Worm (Caenorhabditis elegans) whole organism, L3 larva: ENCODE results near the gene hsp-16.41.

Experiments used
- R02D3.7 ChIP-seq: fragments of 150-350 bp; optimal IDR thresholded peaks from 2 replicates; lab custom pipeline; 2014; ENCODE audit warnings: missing biosample characterization, missing genetic modification characterization
- ama-1 ChIP-seq: fragments of 150-350 bp; optimal IDR thresholded peaks from 2 replicates; lab custom pipeline; 2018
- ceh-16 ChIP-seq: sonication (generic microtip); optimal IDR thresholded peaks from 2 replicates; lab custom pipeline; 2017; ENCODE audit warnings: missing biosample characterization, missing genetic modification characterization
- ceh-28 ChIP-seq: fragments of 150-350 bp; optimal IDR thresholded peaks from 2 replicates; lab custom pipeline; 2014; ENCODE audit warnings: missing biosample characterization, missing genetic modification reagents, missing genetic modification characterization
- ceh-82 ChIP-seq: fragments of 150-350 bp; optimal IDR thresholded peaks from 2 replicates; lab custom pipeline; 2014; ENCODE audit warnings: missing biosample characterization, missing genetic modification characterization
- ceh-9 ChIP-seq: sonication (generic microtip); optimal IDR thresholded peaks from 2 replicates; lab custom pipeline; 2018; ENCODE audit warnings: missing biosample characterization, missing genetic modification characterization
- egl-27 ChIP-seq: sonication (generic microtip); optimal IDR thresholded peaks from 4 replicates; lab custom pipeline; 2017; ENCODE audit warnings: missing biosample characterization, missing genetic modification reagents, missing genetic modification characterization
- egl-5 ChIP-seq: fragments of 150-350 bp; optimal IDR thresholded peaks from 2 replicates; lab custom pipeline; 2017; ENCODE audit warnings: missing biosample characterization, missing genetic modification reagents, missing genetic modification characterization, inconsistent platforms
- elt-1 ChIP-seq: fragments of 150-350 bp; optimal IDR thresholded peaks from 2 replicates; lab custom pipeline; 2014; ENCODE audit warnings: missing biosample characterization, missing genetic modification characterization
- elt-2 ChIP-seq: sonication (generic microtip); optimal IDR thresholded peaks from 2 replicates; lab custom pipeline; 2016; ENCODE audit warnings: missing genetic modification reagents, mild to moderate bottlenecking, missing genetic modification characterization, missing compliant biosample characterization
- elt-3 ChIP-seq, 3 experiments: fragments of 150-350 bp in 1 of 3; sonication (generic microtip) in 2 of 3; optimal IDR thresholded peaks; 2 replicates in 2 of 3; 4 replicates in 1 of 3; lab custom pipeline; 2014 to 2017; ENCODE audit warnings: missing biosample characterization in 3 of 3, missing genetic modification characterization in 3 of 3
- eor-1 ChIP-seq, 2 experiments: fragments of 150-350 bp; optimal IDR thresholded peaks; 2 replicates each; lab custom pipeline; 2014 to 2018; ENCODE audit warnings: missing biosample characterization in 2 of 2, missing genetic modification characterization in 2 of 2
- fkh-10 ChIP-seq: sonication (generic microtip); optimal IDR thresholded peaks from 2 replicates; lab custom pipeline; 2017; ENCODE audit warnings: missing biosample characterization, missing genetic modification reagents, missing genetic modification characterization
- fkh-2 ChIP-seq: fragments of 150-350 bp; optimal IDR thresholded peaks from 2 replicates; lab custom pipeline; 2014; ENCODE audit warnings: missing biosample characterization, missing genetic modification reagents, missing genetic modification characterization
- fos-1 ChIP-seq: fragments of 150-350 bp; optimal IDR thresholded peaks from 2 replicates; lab custom pipeline; 2014; ENCODE audit warnings: missing biosample characterization, missing genetic modification characterization
- hmg-11 ChIP-seq: sonication (generic microtip); optimal IDR thresholded peaks from 2 replicates; lab custom pipeline; 2016; ENCODE audit warnings: missing genetic modification characterization, missing compliant biosample characterization
- jun-1 ChIP-seq: fragments of 150-350 bp; optimal IDR thresholded peaks from 2 replicates; lab custom pipeline; 2014; ENCODE audit warnings: missing biosample characterization, missing genetic modification reagents, missing genetic modification characterization
- lin-15B ChIP-seq: fragments of 150-350 bp; optimal IDR thresholded peaks from 2 replicates; lab custom pipeline; 2014; ENCODE audit warnings: missing biosample characterization, missing genetic modification characterization
- lin-39 ChIP-seq: fragments of 150-350 bp; optimal IDR thresholded peaks from 2 replicates; lab custom pipeline; 2018; ENCODE audit warnings: missing biosample characterization, missing genetic modification reagents, missing genetic modification characterization
- mdl-1 ChIP-seq: fragments of 150-350 bp; optimal IDR thresholded peaks from 2 replicates; lab custom pipeline; 2014; ENCODE audit warnings: missing biosample characterization, missing genetic modification characterization
- mml-1 ChIP-seq: fragments of 150-350 bp; sonication (generic microtip); optimal IDR thresholded peaks from 3 replicates; lab custom pipeline; 2014; ENCODE audit warnings: missing biosample characterization, missing genetic modification characterization
- nfya-1 ChIP-seq: sonication (generic microtip); optimal IDR thresholded peaks from 2 replicates; lab custom pipeline; 2017; ENCODE audit warnings: missing genetic modification characterization, mild to moderate bottlenecking, missing compliant biosample characterization, antibody characterized with exemption, moderate library complexity; ENCODE audit not compliant: insufficient read depth
- nhr-12 ChIP-seq: fragments of 150-350 bp; optimal IDR thresholded peaks from 2 replicates; lab custom pipeline; 2014; ENCODE audit warnings: missing biosample characterization, missing genetic modification characterization
- nhr-23 ChIP-seq: fragments of 150-350 bp; optimal IDR thresholded peaks from 2 replicates; lab custom pipeline; 2014; ENCODE audit warnings: missing biosample characterization, missing genetic modification reagents, missing genetic modification characterization
- nhr-25 ChIP-seq: sonication (generic microtip); optimal IDR thresholded peaks from 2 replicates; lab custom pipeline; 2017; ENCODE audit warnings: missing biosample characterization, missing genetic modification characterization
- nhr-43 ChIP-seq: sonication (generic microtip); optimal IDR thresholded peaks from 2 replicates; lab custom pipeline; 2016; ENCODE audit warnings: mild to moderate bottlenecking, missing genetic modification characterization, missing compliant biosample characterization; ENCODE audit not compliant: poor library complexity, severe bottlenecking
- nhr-67 ChIP-seq: fragments of 150-350 bp; optimal IDR thresholded peaks from 2 replicates; lab custom pipeline; 2014; ENCODE audit warnings: missing biosample characterization, missing genetic modification characterization
- nhr-77 ChIP-seq: fragments of 150-350 bp; optimal IDR thresholded peaks from 2 replicates; lab custom pipeline; 2014; ENCODE audit warnings: missing biosample characterization, missing genetic modification characterization
- pha-4 ChIP-seq: fragments of 150-350 bp; optimal IDR thresholded peaks from 2 replicates; lab custom pipeline; 2014; ENCODE audit warnings: missing biosample characterization, missing genetic modification reagents, missing genetic modification characterization
- pqm-1 ChIP-seq: fragments of 150-350 bp; optimal IDR thresholded peaks from 2 replicates; lab custom pipeline; 2017; ENCODE audit warnings: missing biosample characterization, missing genetic modification characterization, inconsistent platforms
- sea-2 ChIP-seq: fragments of 150-350 bp; sonication (generic microtip); optimal IDR thresholded peaks from 4 replicates; lab custom pipeline; 2014; ENCODE audit warnings: missing biosample characterization, missing genetic modification reagents, missing genetic modification characterization
- snpc-4 ChIP-seq: fragments of 150-350 bp; optimal IDR thresholded peaks from 2 replicates; lab custom pipeline; 2014; ENCODE audit warnings: missing biosample characterization, missing genetic modification characterization
- tbx-2 ChIP-seq: sonication (generic microtip); optimal IDR thresholded peaks from 2 replicates; lab custom pipeline; 2016; ENCODE audit warnings: mild to moderate bottlenecking, missing genetic modification characterization, missing compliant biosample characterization
- unc-39 ChIP-seq: sonication (generic microtip); optimal IDR thresholded peaks from 4 replicates; lab custom pipeline; 2017; ENCODE audit warnings: missing biosample characterization, missing genetic modification characterization
- unc-62 ChIP-seq: fragments of 150-350 bp; sonication (generic microtip); optimal IDR thresholded peaks from 4 replicates; lab custom pipeline; 2014; ENCODE audit warnings: missing biosample characterization, missing genetic modification reagents, missing genetic modification characterization
- zag-1 ChIP-seq: fragments of 150-350 bp; optimal IDR thresholded peaks from 2 replicates; lab custom pipeline; 2014; ENCODE audit warnings: missing biosample characterization, missing genetic modification characterization
- ztf-11 ChIP-seq: fragments of 150-350 bp; optimal IDR thresholded peaks from 2 replicates; lab custom pipeline; 2014; ENCODE audit warnings: missing biosample characterization, missing genetic modification characterization
- ztf-4 ChIP-seq: fragments of 150-350 bp; optimal IDR thresholded peaks from 2 replicates; lab custom pipeline; 2014; ENCODE audit warnings: missing biosample characterization, missing genetic modification characterization

The hsp-16.41 gene

DNA sequence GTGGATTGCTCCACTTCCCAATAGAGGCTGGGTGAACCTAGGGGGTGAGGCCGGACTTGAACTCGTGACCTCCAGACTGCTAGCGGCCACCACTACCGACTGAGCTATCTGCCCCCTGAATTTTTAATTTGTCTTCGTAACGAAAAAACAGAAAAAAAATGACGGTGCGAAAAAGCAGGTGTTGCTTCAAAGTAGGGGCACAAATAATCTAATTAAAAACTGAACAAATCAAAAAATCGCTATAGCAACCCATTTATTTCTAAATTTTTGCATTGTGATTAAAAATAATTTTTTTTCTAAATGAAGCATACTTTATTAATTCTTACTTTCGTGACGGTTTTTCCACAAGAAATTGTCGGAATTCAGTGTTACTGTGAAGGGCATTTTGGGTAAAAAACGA is 7.1 kb upstream of the hsp-16.41 start, which contains the start of gene F36H9.10:
TSS of gene F36H9.10 (plus strand) at position 301 of the 400 bp plus-strand sequence.
- no peak for TF ChIP-seq mdl-1 (tag; lab: Kevin White, UChicago)
- no peak for TF ChIP-seq lin-39 (tag; lab: Kevin White, UChicago)
- no peak for TF ChIP-seq ceh-9 (tag; lab: Kevin White, UChicago)
- TF ChIP-seq lin-15B (tag; lab: Kevin White, UChicago): no peak

DNA sequence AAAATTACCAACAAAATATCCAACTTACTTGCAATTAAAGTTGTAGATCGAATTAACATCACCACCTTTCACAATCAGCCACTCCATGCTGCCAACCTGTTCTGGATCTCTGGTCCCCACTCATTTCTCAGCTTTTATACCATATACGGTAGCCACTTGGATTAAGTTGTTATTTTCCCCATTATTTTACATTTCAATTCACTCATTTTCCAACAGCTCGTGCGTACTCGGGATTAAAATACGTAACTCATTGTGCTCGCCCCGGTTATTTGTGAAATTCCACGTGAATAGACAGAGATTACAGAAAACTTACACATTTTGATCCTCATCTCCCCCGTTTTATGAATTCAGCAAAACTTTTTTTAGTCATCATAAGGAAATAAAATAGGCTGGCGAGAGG is 1.9 kb upstream of the hsp-16.41 start, which contains the start of gene srt-41:
TSS of gene srt-41 (minus strand) at position 101 of the 400 bp plus-strand sequence.
- no peak for TF ChIP-seq sea-2
- no peak for TF ChIP-seq nhr-12 (tag; lab: Kevin White, UChicago)
- no peak for TF ChIP-seq nfya-1 (tag; lab: Kevin White, UChicago)
- no peak for TF ChIP-seq unc-39 (tag; lab: Kevin White, UChicago)
- no peak for TF ChIP-seq elt-2 (tag; lab: Kevin White, UChicago)
- no peak for TF ChIP-seq jun-1 (tag; lab: Kevin White, UChicago)
- TF ChIP-seq ztf-4: no peak
- TF ChIP-seq zag-1: no peak
- no peak for TF ChIP-seq ama-1 (lab: Kevin White, UChicago)
- no peak for TF ChIP-seq mml-1 (tag; lab: Kevin White, UChicago)
- no peak for TF ChIP-seq fkh-10 (GFP tag; lab: Kevin White, UChicago)
- TF ChIP-seq unc-62 (GFP tag; lab: Kevin White, UChicago): no peak
- no peak for TF ChIP-seq pha-4 (tag; lab: Kevin White, UChicago)
- TF ChIP-seq ceh-82 (tag; lab: Kevin White, UChicago): no peak
- no peak for TF ChIP-seq ceh-28
- TF ChIP-seq ceh-9 (tag; lab: Kevin White, UChicago): no peak
- TF ChIP-seq elt-1 (tag; lab: Kevin White, UChicago): no peak
- TF ChIP-seq nhr-25 (tag; lab: Kevin White, UChicago): no peak
- TF ChIP-seq nhr-23 (tag; lab: Kevin White, UChicago): no peak

DNA sequence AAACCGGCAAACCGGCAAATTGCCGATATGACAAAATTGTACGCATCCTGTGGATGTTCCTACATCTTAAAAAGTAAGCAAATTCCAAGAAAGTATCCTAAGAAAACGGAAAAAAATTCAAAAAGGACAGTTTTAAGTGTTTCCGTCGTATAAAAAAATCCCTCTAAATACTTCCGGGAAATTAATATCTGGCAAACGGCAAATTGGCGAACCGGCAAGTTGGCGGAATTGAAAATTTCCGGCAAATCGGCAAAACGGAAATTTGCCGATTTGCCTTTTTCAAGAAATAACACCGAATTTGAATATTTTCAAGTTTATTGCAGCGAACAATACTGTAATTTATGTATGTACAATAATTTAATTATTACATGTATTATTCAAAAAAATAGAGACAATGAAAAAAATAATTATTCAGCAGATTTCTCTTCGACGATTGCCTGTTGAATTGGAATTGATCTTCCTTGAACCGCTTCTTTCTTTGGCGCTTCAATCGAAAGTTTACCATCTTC is 890 bp upstream of the hsp-16.41 start:
- TF ChIP-seq sea-2 (no peak), egl-27 (tag; lab: Kevin White, UChicago) (no peak), R02D3.7 (tag; lab: Kevin White, UChicago) (no peak), unc-62 (GFP tag; lab: Kevin White, UChicago) (no peak), nhr-25 (tag; lab: Kevin White, UChicago) (no peak), pha-4 (tag; lab: Kevin White, UChicago) (peak; percentile 37), elt-2 (tag; lab: Kevin White, UChicago) (no peak), nfya-1 (tag; lab: Kevin White, UChicago) (peak; percentile 12), eor-1 (tag; optimal IDR thresholded peaks at IDR 0.05; lab: Kevin White, UChicago) (no peak), ama-1 (lab: Kevin White, UChicago) (peak; percentile 92), ceh-16 (tag; lab: Kevin White, UChicago) (no peak), mml-1 (tag; lab: Kevin White, UChicago) (no peak), pqm-1 (no peak), zag-1 (no peak), nhr-12 (tag; lab: Kevin White, UChicago) (no peak), jun-1 (tag; lab: Kevin White, UChicago) (no peak)

DNA sequence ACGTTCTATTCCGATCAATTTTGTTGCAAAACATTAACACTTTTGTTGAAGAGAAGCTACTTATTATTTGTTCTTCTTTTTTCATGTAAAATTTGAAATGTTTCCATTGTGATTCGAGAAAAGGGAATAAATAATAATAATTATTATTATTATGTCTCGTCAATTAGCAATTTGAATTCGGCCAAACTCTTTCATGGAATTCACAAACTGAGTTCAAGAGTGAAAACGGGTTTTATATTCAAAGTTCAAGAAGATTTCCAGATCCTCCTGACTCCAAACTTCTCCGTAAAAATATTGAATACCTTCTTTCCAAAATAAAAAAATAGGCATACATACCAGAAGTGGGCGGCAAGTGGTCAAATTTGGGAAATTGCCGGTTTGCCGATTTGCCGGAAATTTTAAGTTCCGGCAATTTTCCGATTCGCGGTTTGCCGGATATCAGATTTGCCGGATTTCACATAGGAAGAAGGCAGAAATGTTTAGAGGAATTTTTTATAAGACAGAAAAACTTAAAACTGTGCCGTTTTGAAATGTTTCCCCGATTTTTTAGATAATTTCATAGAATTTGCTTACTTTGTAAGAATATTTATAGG is 842 bp downstream of the hsp-16.41 start:
- TF ChIP-seq jun-1 (tag; lab: Kevin White, UChicago) (no peak), pha-4 (tag; lab: Kevin White, UChicago) (peak; percentile 49), egl-5 (tag; lab: Kevin White, UChicago) (peak; percentile 19), ama-1 (lab: Kevin White, UChicago) (peak; percentile 92), hmg-11 (tag; lab: Kevin White, UChicago) (no peak), nfya-1 (tag; lab: Kevin White, UChicago) (peak; percentile 30), unc-62 (GFP tag; lab: Kevin White, UChicago) (no peak), tbx-2 (tag; lab: Kevin White, UChicago) (no peak), nhr-25 (tag; lab: Kevin White, UChicago) (peak; percentile 13)
- TF ChIP-seq, all 47 proteins: peak for 5

DNA sequence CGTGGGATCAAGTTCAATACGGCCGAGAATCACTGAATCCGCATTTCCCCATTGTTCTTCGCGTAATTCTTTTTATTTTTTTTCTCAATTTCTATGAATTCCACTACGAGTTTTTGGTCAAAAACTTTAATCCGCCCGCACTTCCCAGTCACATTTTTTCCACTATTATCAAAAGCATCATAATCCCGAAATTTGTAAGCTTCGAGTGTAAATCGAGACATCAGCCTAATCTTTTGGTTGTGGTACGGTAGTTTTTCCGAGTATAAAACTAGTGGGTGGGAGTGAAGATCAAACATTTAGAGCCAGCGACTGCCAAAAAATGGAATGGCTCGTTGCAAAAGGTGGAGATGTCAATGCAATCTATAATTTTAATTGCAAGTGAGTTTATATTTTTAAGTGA is 2.2 kb downstream of the hsp-16.41 start, which contains the start of gene srt-42:
TSS of gene srt-42 (plus strand) at position 301 of the 400 bp plus-strand sequence.
- TF ChIP-seq hmg-11 (tag; lab: Kevin White, UChicago) (no peak), snpc-4 (tag; lab: Kevin White, UChicago) (no peak), ceh-28 (no peak), eor-1 (tag; optimal IDR thresholded peaks at IDR 0.05; lab: Kevin White, UChicago) (no peak), sea-2 (no peak), nhr-77 (tag; lab: Kevin White, UChicago) (no peak), elt-3 (tag; optimal IDR thresholded peaks at IDR 0.05; lab: Kevin White, UChicago) (no peak), ztf-11 (no peak), pqm-1 (no peak), nhr-67 (tag; lab: Kevin White, UChicago) (no peak), fkh-2 (no peak), jun-1 (tag; lab: Kevin White, UChicago) (no peak), nhr-43 (tag; lab: Kevin White, UChicago) (no peak), fos-1 (tag; lab: Kevin White, UChicago) (no peak), R02D3.7 (tag; lab: Kevin White, UChicago) (no peak), elt-2 (tag; lab: Kevin White, UChicago) (no peak)
